Fruit fly (Drosophila melanogaster): ENCODE data around the gene kuk.

The kuk gene

dm6 chr3R:17065018-17065784 lies 14.8 kb upstream of the kuk start (continued):
- TF ChIP-seq gro (GFP tag; optimal IDR thresholded peaks at IDR 0.05) (peak; percentile 85), Sox102F (GFP tag; optimal IDR thresholded peaks at IDR 0.05) (peak; percentile 97), CG31441 (GFP tag; IDR thresholded peaks at IDR 0.05) (peak; percentile 95), stc (GFP tag; IDR thresholded peaks at IDR 0.05) (peak; percentile 93), TFAM (GFP tag; optimal IDR thresholded peaks at IDR 0.05) (peak; percentile 52), Sry-δ (GFP tag; optimal IDR thresholded peaks at IDR 0.05) (peak; percentile 48), Hr3 (GFP tag; optimal IDR thresholded peaks at IDR 0.05) (peak; percentile 95), hb (GFP tag; IDR thresholded peaks at IDR 0.05; ENCODE audit: partially characterized antibody) (no peak), dmrt11E (tag; optimal IDR thresholded peaks at IDR 0.05) (peak; percentile 83), CG34224 (GFP tag; IDR thresholded peaks at IDR 0.05; ENCODE audit: partially characterized antibody) (peak; percentile 64), maf-S (GFP tag; optimal IDR thresholded peaks at IDR 0.05) (peak; percentile 89), GATAe (GFP tag; conservative IDR thresholded peaks at IDR 0.05) (peak; percentile 71), Abd-B (GFP tag; optimal IDR thresholded peaks at IDR 0.05) (peak; percentile 83), CG13424 (tag; optimal IDR thresholded peaks at IDR 0.05) (peak; percentile 95), CG15601 (tag; optimal IDR thresholded peaks at IDR 0.05) (peak; percentile 94), E2f2 (GFP tag; IDR thresholded peaks at IDR 0.05) (peak; percentile 73; the same call in 1 of the 2 replicates), Drgx (GFP tag; IDR thresholded peaks at IDR 0.05) (peak; percentile 92), org-1 (GFP tag; optimal IDR thresholded peaks at IDR 0.05) (peak; percentile 96), CG16815 (GFP tag; optimal IDR thresholded peaks at IDR 0.05) (peak; percentile 86), CG7786 (GFP tag; optimal IDR thresholded peaks at IDR 0.05) (peak; percentile 92), Mes4 (GFP tag; optimal IDR thresholded peaks at IDR 0.05) (peak; percentile 80), az2 (GFP tag; optimal IDR thresholded peaks at IDR 0.05) (peak; percentile 96), Dbx (GFP tag; IDR thresholded peaks at IDR 0.05) (peak; percentile 73), CG14441 (GFP tag; IDR thresholded peaks at IDR 0.05) (peak; percentile 84), CG1792 (GFP tag; optimal IDR thresholded peaks at IDR 0.05) (peak; percentile 84), CG10654 (GFP tag; optimal IDR thresholded peaks at IDR 0.05) (peak; percentile 89), CG8924 (tag; optimal IDR thresholded peaks at IDR 0.05) (peak; percentile 97), HLH3B (GFP tag; IDR thresholded peaks at IDR 0.05) (peak; percentile 89), en (GFP tag; optimal IDR thresholded peaks at IDR 0.05) (peak; percentile 76), Neu2 (GFP tag; optimal IDR thresholded peaks at IDR 0.05; ENCODE audit: borderline replicate concordance) (peak; percentile 56), YL-1 (GFP tag; optimal IDR thresholded peaks at IDR 0.05) (peak; percentile 68), ken (GFP tag; IDR thresholded peaks at IDR 0.05) (peak; percentile 85), CG10959 (GFP tag; IDR thresholded peaks at IDR 0.05) (peak; percentile 69), CG8281 (tag; optimal IDR thresholded peaks at IDR 0.05) (peak; percentile 78), CG8089 (GFP tag; optimal IDR thresholded peaks at IDR 0.05) (peak; percentile 69), CoRest (tag; optimal IDR thresholded peaks at IDR 0.05) (peak; percentile 96), oc (tag; optimal IDR thresholded peaks at IDR 0.05) (peak; percentile 96), CG3726 (GFP tag; IDR thresholded peaks at IDR 0.05) (peak; percentile 82), sna (GFP tag; IDR thresholded peaks at IDR 0.05; ENCODE audit: partially characterized antibody) (no peak), zen (tag; optimal IDR thresholded peaks at IDR 0.05) (peak; percentile 85), NK7.1 (GFP tag; optimal IDR thresholded peaks at IDR 0.05) (peak; percentile 85), CG14965 (GFP tag; optimal IDR thresholded peaks at IDR 0.05; ENCODE audit: borderline replicate concordance) (peak; percentile 19), H15 (GFP tag; IDR thresholded peaks at IDR 0.05) (peak; percentile 90), row (GFP tag; IDR thresholded peaks at IDR 0.05) (peak; percentile 97), Ets65A (GFP tag) (peak; percentile 96), Dip3 (GFP tag; optimal IDR thresholded peaks at IDR 0.05) (peak; percentile 93), ems (GFP tag; optimal IDR thresholded peaks at IDR 0.05) (peak; percentile 89), ranshi (GFP tag; IDR thresholded peaks at IDR 0.05) (peak; percentile 71), pzg (GFP tag; optimal IDR thresholded peaks at IDR 0.05) (peak; percentile 12), fru (optimal IDR thresholded peaks at IDR 0.05) (no peak)

Data from whole organism, embryonic.